Worm (Caenorhabditis elegans) whole organism, L4/young adult: ENCODE data around the gene fbxa-31.

Experiments
- W03F9.2 ChIP-seq: fragments of 150-350 bp; optimal IDR thresholded peaks from 2 replicates; lab custom pipeline; 2014; ENCODE audit warnings: missing biosample characterization, missing genetic modification characterization
- dao-5 ChIP-seq: sonication (generic microtip); optimal IDR thresholded peaks from 2 replicates; lab custom pipeline; 2016; ENCODE audit warnings: missing genotype, missing genetic modification characterization, moderate library complexity, missing compliant biosample characterization
- him-1 ChIP-seq: sonication (generic microtip); optimal IDR thresholded peaks from 2 replicates; lab custom pipeline; 2016; ENCODE audit warnings: missing genotype, missing genetic modification reagents, missing genetic modification characterization, missing compliant biosample characterization

DNA sequence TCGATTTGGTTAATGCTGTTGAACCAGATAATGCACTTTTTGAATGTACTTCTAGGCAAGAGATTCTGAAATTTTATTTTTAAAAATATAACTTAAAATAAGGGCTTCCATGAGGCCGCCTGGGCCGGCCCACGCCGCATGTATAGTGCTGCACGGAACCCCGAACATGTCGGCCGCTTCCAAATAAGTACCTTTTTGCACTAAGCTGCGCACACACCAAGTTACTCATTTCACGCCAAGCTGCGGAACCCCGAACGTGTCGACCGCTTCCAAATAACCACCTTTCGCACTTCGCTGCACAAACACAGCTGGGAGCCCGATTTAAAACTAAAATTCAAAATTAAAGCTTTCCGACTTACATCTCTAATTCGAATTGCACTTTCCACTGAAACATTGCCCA, 40.1 kb upstream of the fbxa-31 start:
- TF ChIP-seq W03F9.2 (tag; lab: Kevin White, UChicago): no peak
- TF ChIP-seq dao-5: no peak
- no peak for TF ChIP-seq him-1 (tag; lab: Kevin White, UChicago)
